Fruit fly (Drosophila melanogaster): ENCODE results near the gene CG1695.

CG1695 gene

DNA sequence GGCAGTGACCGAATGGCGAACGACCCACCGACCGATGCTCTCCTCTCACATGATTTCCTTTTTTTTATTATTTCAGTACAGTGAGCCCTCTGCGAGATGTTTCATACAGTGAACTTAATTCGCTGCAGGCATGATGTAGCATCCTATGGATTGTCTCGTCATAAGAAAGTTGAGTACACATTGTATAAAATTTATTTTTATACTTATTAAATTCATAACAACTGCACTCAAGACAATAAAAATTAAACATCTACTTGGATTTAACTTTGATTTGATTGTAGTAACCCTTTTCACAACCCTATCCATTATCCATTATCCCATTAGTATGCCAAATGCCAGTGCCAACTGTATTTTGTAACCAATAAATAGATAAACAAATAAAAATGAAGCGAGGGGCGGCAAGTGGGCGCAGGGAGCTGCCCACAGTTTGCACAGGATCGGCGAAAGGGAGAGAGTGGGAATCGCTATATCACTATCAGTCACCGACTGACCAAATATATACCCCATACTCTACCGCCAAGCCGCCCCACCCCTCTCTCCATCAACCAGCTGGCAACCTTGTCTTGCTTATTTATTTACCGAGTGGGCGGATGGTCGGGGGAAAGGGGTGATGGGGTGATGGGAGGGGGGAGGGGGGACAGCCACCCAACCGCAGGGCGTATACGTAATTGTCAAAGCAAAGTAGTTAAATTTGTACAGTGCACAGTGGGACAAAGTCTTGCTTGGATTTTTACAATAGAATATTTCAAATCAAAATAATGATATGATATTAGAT lies 49.2 kb downstream of the CG1695 start (continued):
- peak; percentile 62 for TF ChIP-seq dsx (GFP tag; optimal IDR thresholded peaks at IDR 0.05; ENCODE audit: poor library complexity, severe bottlenecking)
- peak; percentile 60 for TF ChIP-seq Ets96B (tag; optimal IDR thresholded peaks at IDR 0.05)
- peak; percentile 59 for TF ChIP-seq acj6 (GFP tag; optimal IDR thresholded peaks at IDR 0.05)
- TF ChIP-seq CG31627 (GFP tag; optimal IDR thresholded peaks at IDR 0.05) = peak; percentile 22
- peak; percentile 41 for TF ChIP-seq OdsH (GFP tag; optimal IDR thresholded peaks at IDR 0.05)
- peak; percentile 40 for TF ChIP-seq CG3919 (GFP tag; optimal IDR thresholded peaks at IDR 0.05)
- TF ChIP-seq net (GFP tag; optimal IDR thresholded peaks at IDR 0.05) = peak; percentile 38
- peak; percentile 24 for TF ChIP-seq Met (GFP tag; optimal IDR thresholded peaks at IDR 0.05)
- TF ChIP-seq CG6163 (GFP tag; IDR thresholded peaks at IDR 0.05) = 0 out of 3 replicates have a peak, but pooled peaks have one; percentile 30
- peak; percentile 54 for TF ChIP-seq pdm3 (GFP tag; optimal IDR thresholded peaks at IDR 0.05)

- TF ChIP-seq net (GFP tag; optimal IDR thresholded peaks at IDR 0.05) = no peak
- no peak for TF ChIP-seq CG11762 (GFP tag; optimal IDR thresholded peaks at IDR 0.05; ENCODE audit: insufficient read depth)
- TF ChIP-seq CG8319 (GFP tag; optimal IDR thresholded peaks at IDR 0.05) = no peak
- no peak for TF ChIP-seq salr (GFP tag; optimal IDR thresholded peaks at IDR 0.05)
- no peak for TF ChIP-seq Eip93F (GFP tag; optimal IDR thresholded peaks at IDR 0.05)
- TF ChIP-seq CG10631 (GFP tag; optimal IDR thresholded peaks at IDR 0.05) = no peak
- TF ChIP-seq CG32006 (GFP tag; optimal IDR thresholded peaks at IDR 0.05) = peak; percentile 36
- peak; percentile 23 for TF ChIP-seq Eip78C (GFP tag)
- TF ChIP-seq CG8119 (GFP tag; IDR thresholded peaks at IDR 0.05) = 0 out of 3 replicates have a peak, but pooled peaks have one; percentile 22
Observed at dm6 chrX:20485880-20486279, 52.1 kb downstream of the CG1695 start, which contains the start of gene CG15461. Gene CG15461 (plus strand): TSS chrX:20486180.

DNA sequence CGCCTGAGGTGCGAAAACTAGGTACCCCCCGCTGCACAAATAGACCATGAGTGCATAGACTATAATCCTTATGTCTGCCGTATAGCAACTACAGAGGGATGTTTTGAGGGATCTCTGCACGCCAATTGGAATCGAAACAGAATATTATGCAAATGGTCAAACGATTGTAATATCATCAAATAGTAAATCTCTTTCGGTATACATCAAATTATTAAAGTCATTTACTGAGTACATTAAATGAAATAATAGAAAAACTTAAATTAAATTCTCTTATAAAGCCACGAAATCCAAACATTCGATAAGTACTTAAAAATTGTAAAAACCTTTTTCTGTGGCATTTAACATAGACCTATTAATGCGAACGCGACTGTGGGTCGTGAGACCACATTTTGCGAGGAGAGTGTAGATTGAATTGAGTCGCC lies 55.0 kb downstream of the CG1695 start:
- peak; percentile 80 for TF ChIP-seq net (GFP tag; optimal IDR thresholded peaks at IDR 0.05)
- TF ChIP-seq dac (GFP tag; optimal IDR thresholded peaks at IDR 0.05) = peak; percentile 83
- no peak for TF ChIP-seq vri (GFP tag; optimal IDR thresholded peaks at IDR 0.05)
- peak; percentile 39 for TF ChIP-seq CG16779 (tag; optimal IDR thresholded peaks at IDR 0.05)
- TF ChIP-seq CG11294 (GFP tag; IDR thresholded peaks at IDR 0.05) = peak; percentile 15; the same call in 1 of the 2 replicates
- TF ChIP-seq CG32006 (GFP tag; optimal IDR thresholded peaks at IDR 0.05) = peak; percentile 90
- peak; percentile 51 for TF ChIP-seq acj6 (GFP tag; optimal IDR thresholded peaks at IDR 0.05)
- TF ChIP-seq CG34406 (GFP tag; optimal IDR thresholded peaks at IDR 0.05) = peak; percentile 59
- TF ChIP-seq Ets21C (GFP tag; optimal IDR thresholded peaks at IDR 0.05) = peak; percentile 28
- peak; percentile 56 for TF ChIP-seq CG31627 (GFP tag; optimal IDR thresholded peaks at IDR 0.05)
- TF ChIP-seq Smox (GFP tag; optimal IDR thresholded peaks at IDR 0.05) = peak; percentile 65
- TF ChIP-seq lz (GFP tag; optimal IDR thresholded peaks at IDR 0.05) = peak; percentile 71
- TF ChIP-seq CG7368 (GFP tag; optimal IDR thresholded peaks at IDR 0.05) = peak; percentile 76
- peak; percentile 96 for TF ChIP-seq Eip78C (GFP tag)
- peak; percentile 48 for TF ChIP-seq CG6854 (GFP tag; optimal IDR thresholded peaks at IDR 0.05)
- peak; percentile 58 for TF ChIP-seq CG11762 (GFP tag; optimal IDR thresholded peaks at IDR 0.05; ENCODE audit: insufficient read depth)
- TF ChIP-seq dsx (GFP tag; optimal IDR thresholded peaks at IDR 0.05; ENCODE audit: poor library complexity, severe bottlenecking) = peak; percentile 51
- peak; percentile 44 for TF ChIP-seq Lpt (GFP tag; optimal IDR thresholded peaks at IDR 0.05)
- TF ChIP-seq CG3032 (tag; optimal IDR thresholded peaks at IDR 0.05) = peak; percentile 65
- peak; percentile 61 for TF ChIP-seq fd59A (GFP tag; optimal IDR thresholded peaks at IDR 0.05)
- TF ChIP-seq eg (GFP tag; IDR thresholded peaks at IDR 0.05) = peak; percentile 51; the same call in 1 of the 3 replicates
- peak; percentile 74 for TF ChIP-seq CG10669 (GFP tag; optimal IDR thresholded peaks at IDR 0.05)
- TF ChIP-seq spab (GFP tag; optimal IDR thresholded peaks at IDR 0.05) = peak; percentile 76
- TF ChIP-seq Eip93F (GFP tag; optimal IDR thresholded peaks at IDR 0.05) = no peak
- TF ChIP-seq Met (GFP tag; optimal IDR thresholded peaks at IDR 0.05) = peak; percentile 76
- TF ChIP-seq Gug (GFP tag; IDR thresholded peaks at IDR 0.05) = 0 out of 2 replicates have a peak, but pooled peaks have one; percentile 35
- peak; percentile 62 for TF ChIP-seq CG10631 (GFP tag; optimal IDR thresholded peaks at IDR 0.05)
- peak; percentile 87 for TF ChIP-seq CG6276 (GFP tag; optimal IDR thresholded peaks at IDR 0.05)
- TF ChIP-seq CG8632 (GFP tag; optimal IDR thresholded peaks at IDR 0.05) = peak; percentile 61
- peak; percentile 20 for TF ChIP-seq fd85E (GFP tag; optimal IDR thresholded peaks at IDR 0.05)
- peak; percentile 77 for TF ChIP-seq Sox14 (GFP tag; optimal IDR thresholded peaks at IDR 0.05)
- peak; percentile 80 for TF ChIP-seq topi (GFP tag; optimal IDR thresholded peaks at IDR 0.05)
- peak; percentile 74 for TF ChIP-seq esn (GFP tag; optimal IDR thresholded peaks at IDR 0.05)
- TF ChIP-seq Hr4 (GFP tag; optimal IDR thresholded peaks at IDR 0.05) = peak; percentile 84
- TF ChIP-seq Ets96B (tag; optimal IDR thresholded peaks at IDR 0.05) = peak; percentile 62
- peak; percentile 66 for TF ChIP-seq Sox15 (GFP tag; optimal IDR thresholded peaks at IDR 0.05)
- TF ChIP-seq CG6163 (GFP tag; IDR thresholded peaks at IDR 0.05) = 0 out of 3 replicates have a peak, but pooled peaks have one; percentile 23
- peak; percentile 87 for TF ChIP-seq svp (GFP tag)

Measured in whole organism, prepupa.